Fruit fly (Drosophila melanogaster) whole organism, embryonic: Measurements from ENCODE around the gene Nagk.

ENCODE experiments used
- B-H2 ChIP-seq: fragments of 200-800 bp; sonication (Bioruptor generic); optimal IDR thresholded peaks from 2 replicates; lab custom pipeline; 2018; ENCODE audit warnings: missing biosample characterization, mild to moderate bottlenecking, missing genetic modification characterization
- BtbVII ChIP-seq: fragments of 200-800 bp; sonication (Bioruptor generic); optimal IDR thresholded peaks from 3 replicates; lab custom pipeline; 2017; ENCODE audit warnings: missing biosample characterization, mild to moderate bottlenecking, missing genetic modification characterization
- CG1024 ChIP-seq: fragments of 200-800 bp; sonication (Bioruptor generic); IDR thresholded peaks from 2 replicates; pipeline ENCODE4 v1.3.6; 2022; ENCODE audit warnings: missing biosample characterization, missing genetic modification characterization
- CG10431 ChIP-seq: fragments of 200-800 bp; sonication (Bioruptor generic); optimal IDR thresholded peaks from 3 replicates; lab custom pipeline; 2018; ENCODE audit warnings: missing biosample characterization, mild to moderate bottlenecking, missing genetic modification characterization
- CG11560 ChIP-seq: fragments of 200-800 bp; sonication (Bioruptor generic); IDR thresholded peaks from 3 replicates; pipeline ENCODE4 v1.3.6; 2022; ENCODE audit warnings: missing biosample characterization, missing genetic modification characterization
- CG12299 ChIP-seq: fragments of 200-800 bp; sonication (Bioruptor generic); optimal IDR thresholded peaks from 2 replicates; lab custom pipeline; 2018; ENCODE audit warnings: missing biosample characterization, mild to moderate bottlenecking, missing genetic modification characterization
- CG13624 ChIP-seq: fragments of 200-800 bp; sonication (Bioruptor generic); optimal IDR thresholded peaks from 2 replicates; lab custom pipeline; 2016; ENCODE audit warnings: missing biosample characterization, missing genetic modification characterization
- CG15514 ChIP-seq: fragments of 200-800 bp; sonication (Bioruptor generic); optimal IDR thresholded peaks from 3 replicates; lab custom pipeline; 2017; ENCODE audit warnings: missing biosample characterization, missing genetic modification characterization, mild to moderate bottlenecking, moderate library complexity, missing genetic modification reagents
- CG16779 ChIP-seq: fragments of 200-800 bp; sonication (Bioruptor generic); IDR thresholded peaks from 2 replicates; pipeline ENCODE4 v1.3.6; 2022; ENCODE audit warnings: missing biosample characterization, missing genetic modification characterization
- CG17359 ChIP-seq: fragments of 200-800 bp; sonication (Bioruptor generic); optimal IDR thresholded peaks from 3 replicates; lab custom pipeline; 2018; ENCODE audit warnings: missing biosample characterization, mild to moderate bottlenecking, missing genetic modification characterization, moderate library complexity
- CG1792 ChIP-seq: fragments of 200-800 bp; sonication (Bioruptor generic); optimal IDR thresholded peaks from 2 replicates; lab custom pipeline; 2016; ENCODE audit warnings: missing biosample characterization, missing genetic modification characterization
- CG2678 ChIP-seq: fragments of 200-800 bp; sonication (Bioruptor generic); optimal IDR thresholded peaks from 3 replicates; lab custom pipeline; 2019; ENCODE audit warnings: missing biosample characterization, mild to moderate bottlenecking, missing genetic modification characterization, moderate library complexity
- CG31388 ChIP-seq: fragments of 200-800 bp; sonication (Bioruptor generic); optimal IDR thresholded peaks from 2 replicates; lab custom pipeline; 2016; ENCODE audit warnings: missing biosample characterization, missing genetic modification characterization
- CG32767 ChIP-seq: fragments of 200-800 bp; sonication (Bioruptor generic); IDR thresholded peaks from 2 replicates; pipeline ENCODE4 v1.3.6; 2022; ENCODE audit warnings: missing biosample characterization, missing genetic modification characterization
- CG3847 ChIP-seq: fragments of 200-800 bp; sonication (Bioruptor generic); IDR thresholded peaks from 2 replicates; pipeline ENCODE4 v1.3.6; 2022; ENCODE audit warnings: missing biosample characterization, missing genetic modification characterization
- CG3995 ChIP-seq: fragments of 200-800 bp; sonication (Bioruptor generic); optimal IDR thresholded peaks from 3 replicates; lab custom pipeline; 2016; ENCODE audit warnings: missing biosample characterization, missing genetic modification characterization
- CG4617 ChIP-seq: fragments of 200-800 bp; sonication (Bioruptor generic); optimal IDR thresholded peaks from 3 replicates; lab custom pipeline; 2016; ENCODE audit warnings: missing biosample characterization, missing genetic modification characterization, borderline replicate concordance
- CG4730 ChIP-seq: fragments of 200-800 bp; sonication (Bioruptor generic); IDR thresholded peaks from 2 replicates; pipeline ENCODE4 v1.3.6; 2022; ENCODE audit warnings: missing biosample characterization, missing genetic modification characterization
- CG4820 ChIP-seq: fragments of 200-800 bp; sonication (Bioruptor generic); optimal IDR thresholded peaks from 3 replicates; lab custom pipeline; 2016; ENCODE audit warnings: missing biosample characterization, missing genetic modification characterization
- CG4854 ChIP-seq: fragments of 200-800 bp; sonication (Bioruptor generic); optimal IDR thresholded peaks from 2 replicates; lab custom pipeline; 2016; ENCODE audit warnings: missing biosample characterization, missing genetic modification characterization, inconsistent platforms
- CG6175 ChIP-seq: fragments of 200-800 bp; sonication (Bioruptor generic); IDR thresholded peaks from 3 replicates; pipeline ENCODE4 v1.3.6; 2022; ENCODE audit warnings: missing biosample characterization, missing genetic modification characterization
- CG6854 ChIP-seq: fragments of 200-800 bp; sonication (Bioruptor generic); optimal IDR thresholded peaks from 3 replicates; lab custom pipeline; 2017; ENCODE audit warnings: missing biosample characterization, mild to moderate bottlenecking, missing genetic modification characterization
- CG9215 ChIP-seq: fragments of 200-800 bp; sonication (Bioruptor generic); IDR thresholded peaks from 2 replicates; pipeline ENCODE4 v1.3.6; 2022; ENCODE audit warnings: missing biosample characterization, missing genetic modification characterization
- CG9797 ChIP-seq: fragments of 200-800 bp; sonication (Bioruptor generic); optimal IDR thresholded peaks from 3 replicates; lab custom pipeline; 2018; ENCODE audit warnings: missing biosample characterization, mild to moderate bottlenecking, missing genetic modification characterization
- Deaf1 ChIP-seq: fragments of 200-800 bp; optimal IDR thresholded peaks from 3 replicates; lab custom pipeline; 2019; ENCODE audit warnings: missing biosample characterization, mild to moderate bottlenecking, missing genetic modification characterization, moderate library complexity
- Dp ChIP-seq: fragments of 200-800 bp; sonication (Bioruptor generic); optimal IDR thresholded peaks from 2 replicates; lab custom pipeline; 2018; ENCODE audit warnings: missing biosample characterization, mild to moderate bottlenecking, missing genetic modification characterization, moderate library complexity
- HLH3B ChIP-seq: fragments of 200-800 bp; sonication (Bioruptor generic); IDR thresholded peaks from 2 replicates; pipeline ENCODE4 v1.3.6; 2022; ENCODE audit warnings: missing biosample characterization, missing genetic modification characterization
- HmgD ChIP-seq: fragments of 200-800 bp; sonication (Bioruptor generic); optimal IDR thresholded peaks from 3 replicates; lab custom pipeline; 2016; ENCODE audit warnings: missing biosample characterization, missing genetic modification characterization
- MBD-R2 ChIP-seq: fragments of 200-800 bp; sonication (Bioruptor generic); IDR thresholded peaks from 2 replicates; pipeline ENCODE4 v1.3.6; 2022; ENCODE audit warnings: missing biosample characterization, missing genetic modification characterization
- Med ChIP-seq: fragments of 200-800 bp; sonication (Bioruptor generic); peaks from one replicate; lab custom pipeline; 2016; ENCODE audit warnings: missing biosample characterization, missing genetic modification characterization, mild to moderate bottlenecking, inconsistent platforms, moderate library complexity
- Mrtf ChIP-seq: fragments of 200-800 bp; sonication (Bioruptor generic); IDR thresholded peaks from 3 replicates; pipeline ENCODE4 v1.3.6; 2022; ENCODE audit warnings: missing biosample characterization, missing genetic modification characterization
- Myb ChIP-seq: fragments of 200-800 bp; sonication (Bioruptor generic); optimal IDR thresholded peaks from 2 replicates; lab custom pipeline; 2016; ENCODE audit warnings: missing biosample characterization, missing genetic modification characterization
- Poxn ChIP-seq: fragments of 200-800 bp; sonication (Bioruptor generic); IDR thresholded peaks from 2 replicates; pipeline ENCODE4 v1.3.6; 2022; ENCODE audit warnings: missing biosample characterization, missing genetic modification characterization
- Sry-β ChIP-seq: fragments of 200-800 bp; sonication (Bioruptor generic); optimal IDR thresholded peaks from 2 replicates; lab custom pipeline; 2018; ENCODE audit warnings: missing biosample characterization, mild to moderate bottlenecking, missing genetic modification characterization, moderate library complexity
- Vsx1 ChIP-seq: fragments of 200-800 bp; sonication (Bioruptor generic); optimal IDR thresholded peaks from 2 replicates; lab custom pipeline; 2017; ENCODE audit warnings: missing biosample characterization, mild to moderate bottlenecking, missing genetic modification characterization, missing genetic modification reagents
- ato ChIP-seq: fragments of 200-800 bp; sonication (Bioruptor generic); IDR thresholded peaks from 2 replicates; pipeline ENCODE4 v1.3.6; 2022; ENCODE audit warnings: missing biosample characterization, missing genetic modification characterization; ENCODE audit not compliant: partially characterized antibody
- cas ChIP-seq: fragments of 200-800 bp; sonication (Bioruptor generic); IDR thresholded peaks from 2 replicates; pipeline ENCODE4 v1.3.6; 2022; ENCODE audit warnings: missing biosample characterization, missing genetic modification characterization
- chm ChIP-seq: fragments of 200-800 bp; sonication (Bioruptor generic); IDR thresholded peaks from 2 replicates; pipeline ENCODE4 v1.3.6; 2022; ENCODE audit warnings: missing biosample characterization, missing genetic modification characterization
- grn ChIP-seq: fragments of 200-800 bp; sonication (Bioruptor generic); optimal IDR thresholded peaks from 3 replicates; lab custom pipeline; 2017; ENCODE audit warnings: missing biosample characterization, missing genetic modification characterization
- ind ChIP-seq: fragments of 200-800 bp; sonication (Bioruptor generic); optimal IDR thresholded peaks from 3 replicates; lab custom pipeline; 2016; ENCODE audit warnings: missing biosample characterization, missing genetic modification characterization
- kah ChIP-seq: fragments of 200-800 bp; sonication (Bioruptor generic); optimal IDR thresholded peaks from 2 replicates; lab custom pipeline; 2018; ENCODE audit warnings: missing biosample characterization, mild to moderate bottlenecking, missing genetic modification characterization
- knrl ChIP-seq: fragments of 200-800 bp; sonication (Bioruptor generic); IDR thresholded peaks from 3 replicates; pipeline ENCODE4 v1.3.6; 2022; ENCODE audit warnings: missing biosample characterization, missing genetic modification characterization; ENCODE audit not compliant: partially characterized antibody
- peb ChIP-seq: fragments of 200-800 bp; sonication (Bioruptor generic); IDR thresholded peaks from 2 replicates; pipeline ENCODE4 v1.3.6; 2022; ENCODE audit warnings: missing biosample characterization, missing genetic modification characterization
- pum ChIP-seq: fragments of 200-800 bp; sonication (Bioruptor generic); optimal IDR thresholded peaks from 2 replicates; lab custom pipeline; 2016; ENCODE audit warnings: missing biosample characterization, missing genetic modification characterization
- pzg ChIP-seq: fragments of 200-800 bp; sonication (Bioruptor generic); optimal IDR thresholded peaks from 3 replicates; lab custom pipeline; 2018; ENCODE audit warnings: missing biosample characterization, mild to moderate bottlenecking, missing genetic modification characterization, moderate library complexity
- rib ChIP-seq: fragments of 200-800 bp; sonication (Bioruptor generic); IDR thresholded peaks from 2 replicates; pipeline ENCODE4 v1.3.6; 2022; ENCODE audit warnings: missing biosample characterization, missing genetic modification characterization
- so ChIP-seq: fragments of 200-800 bp; sonication (Bioruptor generic); IDR thresholded peaks from 3 replicates; pipeline ENCODE4 v1.3.6; 2022; ENCODE audit warnings: missing biosample characterization, missing genetic modification characterization
- stc ChIP-seq: fragments of 200-800 bp; sonication (Bioruptor generic); IDR thresholded peaks from 2 replicates; pipeline ENCODE4 v1.3.6; 2022; ENCODE audit warnings: missing biosample characterization, missing genetic modification characterization
- tna ChIP-seq: fragments of 200-800 bp; sonication (Bioruptor generic); IDR thresholded peaks from 2 replicates; pipeline ENCODE4 v1.3.6; 2022; ENCODE audit warnings: missing biosample characterization, missing genetic modification characterization; ENCODE audit not compliant: partially characterized antibody
- trh ChIP-seq: fragments of 200-800 bp; sonication (Bioruptor generic); optimal IDR thresholded peaks from 2 replicates; lab custom pipeline; 2016; ENCODE audit warnings: missing biosample characterization, missing genetic modification characterization
- zfh1 ChIP-seq: fragments of 200-800 bp; sonication (Bioruptor generic); IDR thresholded peaks from 3 replicates; pipeline ENCODE4 v1.3.6; 2022; ENCODE audit warnings: missing biosample characterization, missing genetic modification characterization

The Nagk gene

dm6 chr3R:15328083-15328779, 14.8 kb downstream of the Nagk start, which contains the start of the genes CG6236 and ea (continued):
- no peak for TF ChIP-seq CG31388 (GFP tag; lab: Kevin White, UChicago)
- TF ChIP-seq stc = no peak
- peak; percentile 9 for TF ChIP-seq CG6854 (GFP tag; lab: Kevin White, UChicago)
- TF ChIP-seq ind (GFP tag; lab: Kevin White, UChicago) = no peak
- TF ChIP-seq tna (GFP tag; lab: Robert Waterston, UW) = no peak
- no peak for TF ChIP-seq CG32767 (GFP tag; lab: Robert Waterston, UW)
- TF ChIP-seq CG4730 = no peak
- TF ChIP-seq MBD-R2 (GFP tag; lab: Robert Waterston, UW) = 0 out of 2 replicates have a peak, but pooled peaks have one; percentile 59
- no peak for TF ChIP-seq CG12299 (tag; lab: Kevin White, UChicago)
- no peak for TF ChIP-seq HLH3B (GFP tag; lab: Robert Waterston, UW)
- no peak for TF ChIP-seq ato
- no peak for TF ChIP-seq CG16779
- peak; percentile 99 for TF ChIP-seq CG4854
- no peak for TF ChIP-seq CG2678
- TF ChIP-seq CG11560 (tag; lab: Robert Waterston, UW) = no peak
- TF ChIP-seq CG6175 (GFP tag; lab: Robert Waterston, UW) = no peak
- no peak for TF ChIP-seq cas
- no peak for TF ChIP-seq Vsx1 (GFP tag; lab: Kevin White, UChicago)
- no peak for TF ChIP-seq CG1792 (GFP tag; lab: Kevin White, UChicago)
- no peak for TF ChIP-seq peb (GFP tag; lab: Robert Waterston, UW)
- TF ChIP-seq BtbVII = no peak
- TF ChIP-seq Sry-β (GFP tag; lab: Kevin White, UChicago) = no peak
- TF ChIP-seq Mrtf (GFP tag; lab: Robert Waterston, UW) = no peak
- peak; percentile 77 for TF ChIP-seq Deaf1 (tag; lab: Kevin White, UChicago)
- no peak for TF ChIP-seq CG1024
- TF ChIP-seq Poxn = no peak
- TF ChIP-seq CG4617 (GFP tag; lab: Kevin White, UChicago) = no peak
- no peak for TF ChIP-seq pum (GFP tag; lab: Kevin White, UChicago)
- peak; percentile 62 for TF ChIP-seq CG15514
- TF ChIP-seq rib (GFP tag; lab: Robert Waterston, UW) = no peak
- TF ChIP-seq B-H2 (GFP tag; lab: Kevin White, UChicago) = no peak
- no peak for TF ChIP-seq CG10431 (GFP tag; lab: Kevin White, UChicago)
- peak; percentile 43 for TF ChIP-seq Med (GFP tag; lab: Kevin White, UChicago)
- TF ChIP-seq CG3995 = peak; percentile 61
- peak; percentile 61 for TF ChIP-seq Myb
- peak; percentile 79 for TF ChIP-seq pzg (GFP tag; lab: Kevin White, UChicago)
- no peak for TF ChIP-seq chm (GFP tag; lab: Robert Waterston, UW)
- no peak for TF ChIP-seq CG3847
- TF ChIP-seq trh (GFP tag; lab: Kevin White, UChicago) = no peak
- TF ChIP-seq HmgD = no peak
- TF ChIP-seq CG9797 = peak; percentile 65
- TF ChIP-seq kah (GFP tag; lab: Kevin White, UChicago) = no peak
- TF ChIP-seq Dp (GFP tag; lab: Kevin White, UChicago) = peak; percentile 30
- TF ChIP-seq CG13624 = peak; percentile 61
- TF ChIP-seq so = no peak
- TF ChIP-seq CG17359 (tag; lab: Kevin White, UChicago) = no peak
- TF ChIP-seq knrl = no peak
- TF ChIP-seq CG4820 (GFP tag; lab: Kevin White, UChicago) = no peak
- TF ChIP-seq grn (GFP tag; lab: Kevin White, UChicago) = peak; percentile 78
- TF ChIP-seq CG9215 (GFP tag; lab: Robert Waterston, UW) = no peak
- TF ChIP-seq zfh1 (GFP tag; lab: Robert Waterston, UW) = no peak
